Worm (Caenorhabditis elegans): Measurements from ENCODE around the gene bli-2.

DNA sequence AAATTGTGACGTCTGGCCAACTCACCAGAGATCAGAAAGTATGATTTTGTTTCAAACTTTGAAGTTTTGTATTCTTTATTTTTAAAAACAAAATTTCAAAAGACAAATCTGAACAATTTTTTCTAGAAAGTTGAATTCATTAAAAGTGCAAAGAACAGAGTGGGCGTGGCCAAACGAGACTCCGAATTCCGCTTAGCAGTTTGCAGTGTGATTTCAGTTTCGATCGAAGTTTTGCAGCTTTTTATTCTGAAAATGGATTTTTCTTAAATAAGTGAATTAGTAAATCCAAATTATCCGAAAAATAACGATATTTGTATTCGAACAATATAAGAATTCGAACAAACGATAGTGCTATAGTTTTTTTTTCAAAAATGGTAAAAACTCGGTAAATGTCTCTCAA is 18.8 kb downstream of the bli-2 start:
- TF ChIP-seq him-1 (tag; optimal IDR thresholded peaks at IDR 0.05): no peak
- TF ChIP-seq dao-5 (tag; optimal IDR thresholded peaks at IDR 0.05): no peak

Measured in whole organism, L4/young adult.